Worm (Caenorhabditis elegans): ENCODE results near the gene T19C4.5.
"Not testable (repeated sequence)": the region's sequence is repeated elsewhere in the genome, so short reads cannot be mapped to it uniquely, and the experiment has no call there.

Gene T19C4.5

DNA sequence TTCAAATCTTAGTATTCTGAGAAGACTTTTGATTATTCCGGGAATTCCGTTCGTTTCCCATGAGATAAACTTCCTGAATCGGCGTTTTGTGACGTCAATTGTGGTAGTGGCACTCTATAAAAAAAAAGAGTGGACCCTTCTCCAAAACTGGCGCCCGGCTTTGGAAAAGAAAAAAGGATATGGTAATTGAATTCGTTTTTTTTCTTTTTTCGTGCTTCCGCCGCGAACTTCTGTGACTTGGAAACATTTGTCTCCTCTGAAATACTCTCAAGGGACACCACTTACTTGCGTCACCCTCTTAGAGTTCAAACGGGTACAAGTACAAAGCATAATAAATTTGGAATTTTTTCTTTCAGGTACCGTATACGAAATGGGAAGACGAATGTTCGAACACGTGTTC is 654 bp downstream of the T19C4.5 start:
- TF ChIP-seq nhr-21 (tag; optimal IDR thresholded peaks at IDR 0.05) (no peak), ceh-16 (tag; optimal IDR thresholded peaks at IDR 0.05) (no peak), F13H6.1 (tag; optimal IDR thresholded peaks at IDR 0.05) (peak; percentile 2), mdl-1 (tag; optimal IDR thresholded peaks at IDR 0.05) (no peak), lsy-2 (tag; optimal IDR thresholded peaks at IDR 0.05) (no peak), nhr-23 (tag; optimal IDR thresholded peaks at IDR 0.05) (no peak), alr-1 (tag; optimal IDR thresholded peaks at IDR 0.05) (no peak), gmeb-1 (tag; optimal IDR thresholded peaks at IDR 0.05) (no peak), Y55F3AM.14 (GFP tag; optimal IDR thresholded peaks at IDR 0.05) (no peak), zag-1 (tag; optimal IDR thresholded peaks at IDR 0.05) (no peak), ztf-4 (tag; optimal IDR thresholded peaks at IDR 0.05) (no peak), ztf-11 (tag; optimal IDR thresholded peaks at IDR 0.05) (no peak), dmd-4 (tag; optimal IDR thresholded peaks at IDR 0.05) (no peak), lin-11 (tag; optimal IDR thresholded peaks at IDR 0.05) (no peak), unc-55 (GFP tag; optimal IDR thresholded peaks at IDR 0.05) (no peak), sma-9 (GFP tag; optimal IDR thresholded peaks at IDR 0.05) (peak; percentile 36), sma-9 (tag; optimal IDR thresholded peaks at IDR 0.05) (no peak)

ce11 chrV:11174663-11175062 is 2.6 kb downstream of the T19C4.5 start:
- no peak for TF ChIP-seq blmp-1 (tag; optimal IDR thresholded peaks at IDR 0.05; ENCODE audit: insufficient read depth)
- TF ChIP-seq nhr-129 (tag; optimal IDR thresholded peaks at IDR 0.05) = peak; percentile 26
- peak in 1 of 2 experiments; percentile 25 for TF ChIP-seq lsy-2 (tag; optimal IDR thresholded peaks at IDR 0.05)
- peak; percentile 47 for TF ChIP-seq Y55F3AM.14 (GFP tag; optimal IDR thresholded peaks at IDR 0.05)
- no peak for TF ChIP-seq alr-1 (tag; optimal IDR thresholded peaks at IDR 0.05)
- TF ChIP-seq unc-55 (GFP tag; optimal IDR thresholded peaks at IDR 0.05) = no peak
- TF ChIP-seq nhr-12 (tag; optimal IDR thresholded peaks at IDR 0.05) = no peak
- peak; percentile 8 for TF ChIP-seq crh-2 (tag; optimal IDR thresholded peaks at IDR 0.05)
- TF ChIP-seq snpc-4 (tag; optimal IDR thresholded peaks at IDR 0.05) = peak; percentile 95
- TF ChIP-seq nhr-237 (tag; optimal IDR thresholded peaks at IDR 0.05) = no peak
- no peak for TF ChIP-seq aly-2 (tag; optimal IDR thresholded peaks at IDR 0.05)
- peak; percentile 52 for TF ChIP-seq sma-9 (GFP tag; optimal IDR thresholded peaks at IDR 0.05)
- no peak for TF ChIP-seq sma-9 (tag; optimal IDR thresholded peaks at IDR 0.05)

- TF ChIP-seq fos-1 (tag; optimal IDR thresholded peaks at IDR 0.05) = peak; percentile 5
- TF ChIP-seq sma-9 (GFP tag; optimal IDR thresholded peaks at IDR 0.05) = peak; percentile 82
- not testable (repeated sequence) for TF ChIP-seq sma-9 (tag; optimal IDR thresholded peaks at IDR 0.05)
- TF ChIP-seq sma-3 (GFP tag; optimal IDR thresholded peaks at IDR 0.05) = peak; percentile 56
- peak; percentile 18 for TF ChIP-seq crh-2 (tag; optimal IDR thresholded peaks at IDR 0.05)
- peak; percentile 94 for TF ChIP-seq snpc-4 (tag; optimal IDR thresholded peaks at IDR 0.05)
Measured at ce11 chrV:11175336-11175938, 3.4 kb downstream of the T19C4.5 start.

ce11 chrV:11176693-11177304 is 4.8 kb downstream of the T19C4.5 start:
- TF ChIP-seq F13H6.1 (tag; optimal IDR thresholded peaks at IDR 0.05) = peak; percentile 65
- TF ChIP-seq nhr-129 (tag; optimal IDR thresholded peaks at IDR 0.05) = peak; percentile 29
- TF ChIP-seq sma-3 (GFP tag; optimal IDR thresholded peaks at IDR 0.05) = peak; percentile 69
- TF ChIP-seq mdl-1 (tag; optimal IDR thresholded peaks at IDR 0.05) = peak in 1 of 2 experiments; percentile 23
- peak; percentile 21 for TF ChIP-seq lin-13 (GFP tag; optimal IDR thresholded peaks at IDR 0.05)
- peak; percentile 33 for TF ChIP-seq gmeb-1 (tag; optimal IDR thresholded peaks at IDR 0.05)
- peak; percentile 24 for TF ChIP-seq crh-2 (tag; optimal IDR thresholded peaks at IDR 0.05)
- peak; percentile 87 for TF ChIP-seq sma-9 (GFP tag; optimal IDR thresholded peaks at IDR 0.05)
- not testable (repeated sequence) for TF ChIP-seq sma-9 (tag; optimal IDR thresholded peaks at IDR 0.05)
- peak; percentile 59 for TF ChIP-seq nhr-21 (tag; optimal IDR thresholded peaks at IDR 0.05)
- peak; percentile 45 for TF ChIP-seq fos-1 (tag; optimal IDR thresholded peaks at IDR 0.05)
- TF ChIP-seq snpc-4 (tag; optimal IDR thresholded peaks at IDR 0.05) = peak; percentile 96

ce11 chrV:11177577-11177976 is 5.6 kb downstream of the T19C4.5 start, which contains the start of gene gpa-1:
TSS of gene gpa-1 (minus strand) at chrV:11177677.
- TF ChIP-seq ztf-4 (tag; optimal IDR thresholded peaks at IDR 0.05) (no peak), sem-4 (tag; optimal IDR thresholded peaks at IDR 0.05) (no peak), ama-1 (optimal IDR thresholded peaks at IDR 0.05) (no peak), mab-5 (tag; optimal IDR thresholded peaks at IDR 0.05) (no peak), nhr-21 (tag; optimal IDR thresholded peaks at IDR 0.05) (no peak), lin-11 (tag; optimal IDR thresholded peaks at IDR 0.05) (no peak), nhr-10 (tag; optimal IDR thresholded peaks at IDR 0.05) (no peak), C34F6.9 (tag; optimal IDR thresholded peaks at IDR 0.05) (no peak), crh-2 (tag; optimal IDR thresholded peaks at IDR 0.05) (no peak), nhr-237 (tag; optimal IDR thresholded peaks at IDR 0.05) (no peak), zag-1 (tag; optimal IDR thresholded peaks at IDR 0.05) (no peak), nhr-77 (tag; optimal IDR thresholded peaks at IDR 0.05) (no peak), lin-39 (tag; optimal IDR thresholded peaks at IDR 0.05) (no peak), elt-1 (tag; optimal IDR thresholded peaks at IDR 0.05) (no peak)
